Fruit fly (Drosophila melanogaster) whole organism: ENCODE measurements around the gene Herp.

Experiments used
- CG8478 ChIP-seq: fragments of >200 bp; optimal IDR thresholded peaks from 2 replicates; lab custom pipeline; 2018; ENCODE audit warnings: inconsistent platforms
- Dll ChIP-seq: fragments of >200 bp; optimal IDR thresholded peaks from 2 replicates; lab custom pipeline; 2017
- EcR ChIP-seq, 2 experiments: fragments of >200 bp; optimal IDR thresholded peaks; 2 replicates each; lab custom pipeline; 2017; ENCODE audit warnings: missing biosample characterization in 2 of 2, missing genetic modification characterization in 2 of 2, missing genetic modification reagents in 2 of 2
- pan ChIP-seq: fragments of >200 bp; optimal IDR thresholded peaks from 2 replicates; lab custom pipeline; 2017
- psq ChIP-seq: fragments of >200 bp; optimal IDR thresholded peaks from 2 replicates; lab custom pipeline; 2017
- usp ChIP-seq: fragments of >200 bp; optimal IDR thresholded peaks from 2 replicates; lab custom pipeline; 2017; ENCODE audit warnings: missing biosample characterization, missing genetic modification characterization, mixed read lengths

The Herp gene

DNA sequence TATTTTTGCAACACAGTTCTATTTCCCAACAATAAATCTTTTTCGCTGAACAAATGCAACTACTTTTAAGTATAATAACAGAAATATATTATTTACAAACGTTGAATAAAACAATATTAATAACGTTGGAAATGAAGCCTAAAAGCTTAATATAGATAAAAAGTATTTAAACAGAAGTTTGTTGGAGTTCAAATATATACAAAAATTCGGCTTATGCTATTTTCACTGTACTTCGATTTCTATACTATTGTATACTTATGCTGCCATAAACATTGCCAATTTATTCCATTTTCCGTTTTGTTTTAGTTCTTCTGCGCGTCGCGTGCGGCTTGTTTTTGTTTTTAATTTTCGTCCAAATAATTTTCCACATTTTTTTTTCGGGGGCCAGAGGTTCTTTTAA is 21.0 kb upstream of the Herp start, which contains the start of gene CG7115:
CG7115 (plus strand) TSS at position 301 of the 400 bp plus-strand sequence.
- TF ChIP-seq pan (lab: Kevin White, UChicago) (no peak), Dll (lab: Kevin White, UChicago) (no peak), EcR (GFP tag; optimal IDR thresholded peaks at IDR 0.05; lab: Kevin White, UChicago) (no peak), psq (lab: Kevin White, UChicago) (no peak), usp (GFP tag; lab: Kevin White, UChicago) (no peak), CG8478 (no peak)

- TF ChIP-seq CG8478 (no peak), usp (GFP tag; lab: Kevin White, UChicago) (no peak), psq (lab: Kevin White, UChicago) (no peak), Dll (lab: Kevin White, UChicago) (no peak), pan (lab: Kevin White, UChicago) (no peak), EcR (GFP tag; optimal IDR thresholded peaks at IDR 0.05; lab: Kevin White, UChicago) (no peak)
Measured at dm6 chr2L:7820408-7820807, 20.6 kb upstream of the Herp start.

- TF ChIP-seq pan (lab: Kevin White, UChicago) (no peak), Dll (lab: Kevin White, UChicago) (no peak), usp (GFP tag; lab: Kevin White, UChicago) (no peak), psq (lab: Kevin White, UChicago) (no peak), EcR (GFP tag; optimal IDR thresholded peaks at IDR 0.05; lab: Kevin White, UChicago) (no peak), CG8478 (no peak)
Measured at dm6 chr2L:7813357-7813756, 13.5 kb upstream of the Herp start.

DNA sequence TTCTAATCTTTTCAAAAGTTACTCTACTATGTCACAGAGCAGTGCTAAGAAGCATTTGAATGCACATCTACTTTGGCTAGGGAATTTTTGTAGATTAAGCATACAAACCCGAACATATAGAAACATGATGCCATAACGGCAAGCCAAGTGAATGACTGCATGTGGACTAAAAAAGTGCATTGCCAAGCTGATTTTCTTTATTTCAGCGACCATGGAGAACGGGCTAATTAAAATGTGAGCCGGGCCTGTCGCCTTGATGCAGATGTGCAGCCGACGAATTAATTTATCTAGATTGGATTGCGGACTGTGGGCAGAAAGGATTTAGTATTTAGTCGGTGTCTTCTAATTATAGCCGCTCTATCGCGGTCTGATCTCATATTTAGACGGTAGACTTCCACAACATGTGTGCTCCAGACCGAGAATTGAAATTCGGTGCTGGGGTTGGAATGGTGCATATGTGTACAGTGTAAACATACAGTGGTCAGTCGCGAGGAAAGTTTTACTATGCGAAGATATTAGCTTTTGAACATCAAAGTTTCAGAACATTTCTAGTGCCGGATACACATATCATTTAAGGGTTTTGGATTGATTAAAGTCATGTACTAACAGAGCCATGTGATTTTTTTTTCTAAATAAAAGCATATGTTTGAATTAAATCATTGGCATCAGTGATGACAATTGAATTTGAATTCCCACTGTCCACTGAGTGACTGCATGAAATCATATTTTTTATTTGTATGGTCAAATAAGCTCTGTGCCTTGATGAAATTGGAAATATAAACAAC is 12.9 kb upstream of the Herp start:
- TF ChIP-seq psq (lab: Kevin White, UChicago) (no peak), EcR (GFP tag; optimal IDR thresholded peaks at IDR 0.05; lab: Kevin White, UChicago) (no peak)

DNA sequence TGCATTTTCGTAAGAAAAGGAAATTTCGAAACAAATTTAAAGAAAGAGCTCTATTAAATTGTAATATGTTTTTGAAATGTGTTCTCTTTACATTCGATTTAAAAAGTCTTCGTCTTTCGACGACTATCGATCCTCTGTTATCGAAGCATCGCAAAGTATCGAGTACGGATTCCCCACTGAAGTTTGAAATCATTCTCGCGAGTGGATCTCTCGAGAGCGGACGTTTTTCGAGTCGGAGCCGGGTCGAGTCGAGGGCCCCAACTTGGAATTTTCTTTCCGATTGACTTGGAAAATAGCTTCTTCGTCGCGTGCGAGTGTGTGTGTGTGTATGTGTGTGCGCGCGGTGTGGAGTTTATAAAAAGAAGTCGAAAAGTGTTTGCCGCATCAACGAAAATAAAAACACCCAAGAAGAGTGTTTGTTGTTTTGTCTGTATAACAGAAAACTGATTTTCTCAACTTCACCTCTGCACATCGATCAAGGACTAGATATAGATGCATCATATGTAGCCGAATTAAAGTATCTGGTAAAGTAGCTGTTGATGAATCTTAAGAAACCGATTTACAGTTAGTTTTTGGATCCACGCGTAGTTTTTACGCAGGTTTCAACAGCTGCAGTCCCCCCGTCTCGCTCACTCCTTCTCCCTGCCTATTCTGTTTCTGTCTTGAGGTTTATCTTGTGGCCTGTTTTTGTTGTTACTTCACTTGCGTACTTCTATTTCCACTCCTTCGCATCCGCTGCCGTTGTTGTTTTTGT is 11.6 kb upstream of the Herp start, which contains the start of gene LanB1:
LanB1 (plus strand) TSS at position 190 of the 754 bp plus-strand sequence.
- no peak for TF ChIP-seq Dll (lab: Kevin White, UChicago)
- no peak for TF ChIP-seq psq (lab: Kevin White, UChicago)
- TF ChIP-seq CG8478 = no peak
- no peak for TF ChIP-seq pan (lab: Kevin White, UChicago)
- TF ChIP-seq usp (GFP tag; lab: Kevin White, UChicago) = no peak
- TF ChIP-seq EcR (GFP tag; optimal IDR thresholded peaks at IDR 0.05; lab: Kevin White, UChicago) = no peak

DNA sequence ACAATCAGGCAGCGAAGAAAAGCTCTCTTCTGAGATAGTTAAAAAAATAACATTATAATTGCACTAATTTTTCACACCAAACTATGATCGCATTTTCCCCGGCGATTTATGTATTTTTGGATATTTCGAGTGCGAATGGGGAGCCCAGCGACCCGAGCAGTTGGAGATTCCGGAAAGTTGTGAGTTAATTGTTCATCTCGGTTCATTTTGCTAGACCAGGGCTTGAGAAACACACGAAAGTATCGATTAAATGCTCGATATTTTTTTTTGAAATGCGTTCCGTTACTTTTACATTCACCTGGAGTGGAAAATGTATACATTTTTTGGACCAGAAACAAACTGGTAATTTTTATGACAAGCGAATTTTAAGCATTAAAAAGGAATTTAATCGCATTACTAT is 10.7 kb upstream of the Herp start, which contains the start of gene Cdc14:
Cdc14 (minus strand) TSS at position 185 of the 400 bp plus-strand sequence.
- no peak for TF ChIP-seq Dll (lab: Kevin White, UChicago)
- no peak for TF ChIP-seq CG8478
- TF ChIP-seq pan (lab: Kevin White, UChicago) = no peak
- no peak for TF ChIP-seq psq (lab: Kevin White, UChicago)

DNA sequence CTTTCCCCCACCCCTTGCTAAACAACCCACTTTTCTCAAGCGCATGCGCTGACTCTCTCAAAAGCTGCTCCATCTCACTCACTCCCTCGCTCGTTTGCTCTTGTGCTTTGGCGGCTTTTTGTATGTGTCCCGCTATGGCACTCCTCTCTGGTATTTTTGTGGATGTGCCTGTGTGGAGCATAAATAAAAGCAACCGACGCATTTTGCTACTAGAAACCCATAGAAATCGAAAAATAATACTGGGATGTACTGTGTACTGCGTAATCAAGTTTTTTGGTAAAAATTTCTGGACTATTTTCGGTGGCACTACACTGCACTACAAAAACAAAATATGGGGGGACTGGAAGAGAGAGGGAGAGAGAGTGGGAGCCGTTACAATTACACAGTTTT is 9.8 kb upstream of the Herp start:
- TF ChIP-seq Dll (lab: Kevin White, UChicago) (no peak), usp (GFP tag; lab: Kevin White, UChicago) (no peak), CG8478 (peak; percentile 35), psq (lab: Kevin White, UChicago) (no peak), pan (lab: Kevin White, UChicago) (no peak), EcR (GFP tag; optimal IDR thresholded peaks at IDR 0.05; lab: Kevin White, UChicago) (peak in 1 of 2 experiments; percentile 21)

DNA sequence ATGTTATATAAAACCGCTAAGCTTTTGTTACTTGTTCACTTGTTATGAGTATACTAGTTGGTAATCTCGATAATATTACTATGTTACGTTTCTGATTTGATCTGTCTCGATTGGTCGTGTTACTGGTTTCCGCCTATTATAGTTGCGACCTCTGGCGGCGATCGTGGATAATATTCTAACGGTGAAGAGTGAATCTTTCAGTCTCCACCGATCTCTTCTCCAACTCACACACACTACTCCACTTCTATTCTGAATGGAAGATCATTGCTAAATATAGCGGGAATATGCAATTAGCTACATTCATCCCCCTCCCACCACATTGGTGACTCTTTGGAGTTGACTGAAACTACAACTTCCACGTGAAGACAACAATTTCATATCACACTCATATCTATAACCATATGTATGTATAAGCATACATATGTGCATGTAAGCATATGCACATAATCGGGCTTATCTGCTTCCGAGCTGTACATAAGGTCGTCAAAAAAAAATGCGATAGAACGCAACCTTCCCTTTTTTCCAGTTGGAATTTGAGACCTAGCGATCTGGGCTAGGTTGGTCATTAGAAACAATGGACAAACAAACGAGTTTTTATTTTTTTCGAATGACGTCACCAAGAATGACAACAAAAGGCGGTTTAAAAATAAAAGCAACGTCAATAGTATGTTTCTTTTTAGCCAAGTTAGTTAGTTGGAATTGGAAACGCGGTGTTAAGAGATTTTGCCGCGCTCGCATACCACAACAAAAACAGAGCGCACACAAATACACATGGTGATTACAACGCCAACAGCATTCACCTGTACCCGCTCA is 9.2 kb upstream of the Herp start:
- no peak for TF ChIP-seq usp (GFP tag; lab: Kevin White, UChicago)
- no peak for TF ChIP-seq CG8478
- no peak for TF ChIP-seq psq (lab: Kevin White, UChicago)
- no peak for TF ChIP-seq Dll (lab: Kevin White, UChicago)
- no peak for TF ChIP-seq pan (lab: Kevin White, UChicago)
- TF ChIP-seq EcR (GFP tag; optimal IDR thresholded peaks at IDR 0.05; lab: Kevin White, UChicago) = no peak

- no peak for TF ChIP-seq Dll (lab: Kevin White, UChicago)
- no peak for TF ChIP-seq pan (lab: Kevin White, UChicago)
- TF ChIP-seq psq (lab: Kevin White, UChicago) = no peak
- TF ChIP-seq CG8478 = no peak
- no peak for TF ChIP-seq usp (GFP tag; lab: Kevin White, UChicago)
- no peak for TF ChIP-seq EcR (GFP tag; optimal IDR thresholded peaks at IDR 0.05; lab: Kevin White, UChicago)
Measured at dm6 chr2L:7807563-7807962, 7.7 kb upstream of the Herp start.

- no peak for TF ChIP-seq EcR (GFP tag; optimal IDR thresholded peaks at IDR 0.05; lab: Kevin White, UChicago)
- no peak for TF ChIP-seq usp (GFP tag; lab: Kevin White, UChicago)
- TF ChIP-seq CG8478 = no peak
- TF ChIP-seq pan (lab: Kevin White, UChicago) = no peak
- no peak for TF ChIP-seq psq (lab: Kevin White, UChicago)
- TF ChIP-seq Dll (lab: Kevin White, UChicago) = no peak
Measured at dm6 chr2L:7795859-7796258, 4.0 kb downstream of the Herp start, which contains the start of gene LKRSDH. Gene LKRSDH, minus strand, starts transcription at chr2L:7795959.
